Worm (Caenorhabditis elegans) whole organism, L2 larva: ENCODE data around the gene B0281.6.

Experiments
- C34F6.9 ChIP-seq: fragments of 150-350 bp; optimal IDR thresholded peaks from 2 replicates; lab custom pipeline; 2014; ENCODE audit warnings: missing biosample characterization, missing genetic modification characterization
- F13H6.1 ChIP-seq: sonication (generic microtip); optimal IDR thresholded peaks from 2 replicates; lab custom pipeline; 2016; ENCODE audit warnings: missing genetic modification characterization, missing compliant biosample characterization
- Y55F3AM.14 ChIP-seq: fragments of 200-800 bp; sonication (Bioruptor generic); optimal IDR thresholded peaks from 2 replicates; lab custom pipeline; 2018; ENCODE audit warnings: mild to moderate bottlenecking, missing genetic modification characterization, missing compliant biosample characterization
- aly-2 ChIP-seq: fragments of 150-350 bp; optimal IDR thresholded peaks from 2 replicates; lab custom pipeline; 2014; ENCODE audit warnings: missing biosample characterization, missing genetic modification characterization
- ama-1 ChIP-seq: fragments of 150-350 bp; optimal IDR thresholded peaks from 2 replicates; lab custom pipeline; 2018; ENCODE audit warnings: inconsistent platforms
- blmp-1 ChIP-seq: sonication (generic microtip); optimal IDR thresholded peaks from 2 replicates; lab custom pipeline; 2017; ENCODE audit warnings: missing genetic modification characterization, mild to moderate bottlenecking, missing compliant biosample characterization, antibody characterized with exemption, moderate library complexity; ENCODE audit not compliant: insufficient read depth
- ceh-82 ChIP-seq: fragments of 150-350 bp; optimal IDR thresholded peaks from 2 replicates; lab custom pipeline; 2014; ENCODE audit warnings: missing biosample characterization, missing genetic modification characterization
- crh-2 ChIP-seq: sonication (generic microtip); optimal IDR thresholded peaks from 2 replicates; lab custom pipeline; 2017; ENCODE audit warnings: missing biosample characterization, missing genetic modification characterization
- dmd-4 ChIP-seq: sonication (generic microtip); optimal IDR thresholded peaks from 2 replicates; lab custom pipeline; 2017; ENCODE audit warnings: missing biosample characterization, missing genetic modification characterization
- egl-27 ChIP-seq: sonication (generic microtip); optimal IDR thresholded peaks from 3 replicates; lab custom pipeline; 2017; ENCODE audit warnings: missing biosample characterization, missing genetic modification reagents, missing genetic modification characterization
- elt-3 ChIP-seq: sonication (generic microtip); optimal IDR thresholded peaks from 2 replicates; lab custom pipeline; 2017; ENCODE audit warnings: missing biosample characterization, missing genetic modification characterization
- fos-1 ChIP-seq: fragments of 150-350 bp; optimal IDR thresholded peaks from 2 replicates; lab custom pipeline; 2014; ENCODE audit warnings: missing biosample characterization, missing genetic modification characterization
- gmeb-1 ChIP-seq: fragments of 150-350 bp; optimal IDR thresholded peaks from 2 replicates; lab custom pipeline; 2014; ENCODE audit warnings: missing biosample characterization, missing genetic modification characterization
- lin-11 ChIP-seq: fragments of 150-350 bp; sonication (generic microtip); optimal IDR thresholded peaks from 2 replicates; lab custom pipeline; 2014; ENCODE audit warnings: missing biosample characterization, missing genetic modification characterization, inconsistent platforms, mixed read lengths
- lin-39 ChIP-seq: fragments of 150-350 bp; optimal IDR thresholded peaks from 2 replicates; lab custom pipeline; 2014; ENCODE audit warnings: missing biosample characterization, missing genetic modification reagents, missing genetic modification characterization
- lsy-2 ChIP-seq, 2 experiments: fragments of 150-350 bp in 1 of 2; sonication (generic microtip) in 1 of 2; optimal IDR thresholded peaks; 2 replicates each; lab custom pipeline; 2014 to 2017; ENCODE audit warnings: missing biosample characterization in 2 of 2, missing genetic modification characterization in 2 of 2
- mbf-1 ChIP-seq: sonication (generic microtip); optimal IDR thresholded peaks from 2 replicates; lab custom pipeline; 2017; ENCODE audit warnings: missing biosample characterization, missing genetic modification characterization
- mdl-1 ChIP-seq, 2 experiments: fragments of 150-350 bp in 1 of 2; sonication (generic microtip) in 1 of 2; optimal IDR thresholded peaks; 2 replicates each; lab custom pipeline; 2017; ENCODE audit warnings: missing biosample characterization in 2 of 2, missing genetic modification characterization in 2 of 2
- nhr-10 ChIP-seq: sonication (generic microtip); optimal IDR thresholded peaks from 2 replicates; lab custom pipeline; 2017; ENCODE audit warnings: missing biosample characterization, missing genetic modification characterization
- nhr-11 ChIP-seq: fragments of 150-350 bp; optimal IDR thresholded peaks from 2 replicates; lab custom pipeline; 2014; ENCODE audit warnings: missing biosample characterization, missing genetic modification characterization
- nhr-12 ChIP-seq: fragments of 150-350 bp; optimal IDR thresholded peaks from 2 replicates; lab custom pipeline; 2014; ENCODE audit warnings: missing biosample characterization, missing genetic modification characterization
- nhr-23 ChIP-seq: fragments of 150-350 bp; optimal IDR thresholded peaks from 2 replicates; lab custom pipeline; 2014; ENCODE audit warnings: missing biosample characterization, missing genetic modification reagents, missing genetic modification characterization
- nhr-25 ChIP-seq: fragments of 150-350 bp; sonication (generic microtip); optimal IDR thresholded peaks from 3 replicates; lab custom pipeline; 2014; ENCODE audit warnings: missing biosample characterization, missing genetic modification characterization
- sem-4 ChIP-seq: fragments of 150-350 bp; optimal IDR thresholded peaks from 2 replicates; lab custom pipeline; 2014; ENCODE audit warnings: missing biosample characterization, missing genetic modification reagents, missing genetic modification characterization
- sma-3 ChIP-seq: sonication (generic microtip); optimal IDR thresholded peaks from 2 replicates; lab custom pipeline; 2016; ENCODE audit warnings: missing genetic modification reagents, missing genetic modification characterization, missing compliant biosample characterization
- sma-9 ChIP-seq, 2 experiments: fragments of 150-350 bp in 1 of 2; sonication (generic microtip) in 1 of 2; optimal IDR thresholded peaks; 2 replicates each; lab custom pipeline; 2014 to 2016; ENCODE audit warnings: missing genetic modification characterization in 2 of 2, mild to moderate bottlenecking in 1 of 2, missing biosample characterization in 1 of 2, missing compliant biosample characterization in 1 of 2, missing genetic modification reagents in 1 of 2, moderate library complexity in 1 of 2
- snpc-4 ChIP-seq: fragments of 150-350 bp; optimal IDR thresholded peaks from 2 replicates; lab custom pipeline; 2014; ENCODE audit warnings: missing biosample characterization, missing genetic modification characterization
- unc-62 ChIP-seq: fragments of 150-350 bp; optimal IDR thresholded peaks from 2 replicates; lab custom pipeline; 2014; ENCODE audit warnings: missing biosample characterization, missing genetic modification reagents, missing genetic modification characterization
- zag-1 ChIP-seq: fragments of 150-350 bp; optimal IDR thresholded peaks from 2 replicates; lab custom pipeline; 2014; ENCODE audit warnings: missing biosample characterization, missing genetic modification characterization
- ztf-1 ChIP-seq: fragments of 200-800 bp; sonication (Bioruptor generic); conservative IDR thresholded peaks from 2 replicates; pipeline ENCODE4 v1.3.6; 2022; ENCODE audit warnings: missing genetic modification characterization, missing compliant biosample characterization
- ztf-4 ChIP-seq: fragments of 150-350 bp; optimal IDR thresholded peaks from 2 replicates; lab custom pipeline; 2014; ENCODE audit warnings: missing biosample characterization, missing genetic modification characterization

The B0281.6 gene

DNA sequence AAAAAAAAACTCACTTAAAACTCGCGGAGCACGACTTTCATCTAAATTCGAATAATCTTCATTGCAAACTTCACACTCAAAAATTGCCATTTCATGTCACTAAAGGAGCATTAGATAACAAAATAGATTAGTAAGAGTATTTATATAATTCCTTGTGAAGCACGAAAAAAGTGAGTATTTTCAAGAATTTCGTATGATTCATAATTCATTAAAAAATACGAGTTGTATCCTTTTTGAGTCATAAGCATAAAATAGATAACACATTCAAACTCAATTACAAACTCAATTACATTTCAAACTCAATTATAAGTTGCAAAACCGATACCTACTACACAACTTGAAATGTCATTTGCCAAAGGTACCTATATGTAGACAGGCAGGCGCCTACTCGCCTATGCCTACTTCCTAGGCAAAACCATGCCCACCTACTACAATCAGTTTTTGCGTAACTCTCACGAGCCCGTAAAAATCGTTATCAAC, 26.8 kb upstream of the B0281.6 start, which contains the start of the genes ZK1240.8 and ZK1240.1:
Gene ZK1240.8 (minus strand): TSS at position 101 of the 480 bp plus-strand sequence.
Gene ZK1240.1 (plus strand): TSS at position 430 of the 480 bp plus-strand sequence.
- TF ChIP-seq C34F6.9 (tag; lab: Kevin White, UChicago): no peak
- TF ChIP-seq ama-1: no peak
- no peak for TF ChIP-seq mdl-1 (tag; optimal IDR thresholded peaks at IDR 0.05; lab: Kevin White, UChicago)
- TF ChIP-seq nhr-23 (tag; lab: Kevin White, UChicago): no peak
- TF ChIP-seq ztf-1 (GFP tag; lab: Robert Waterston, UW): no peak
- no peak for TF ChIP-seq aly-2
- TF ChIP-seq nhr-12 (tag; lab: Kevin White, UChicago): no peak
- TF ChIP-seq sem-4: no peak
- TF ChIP-seq nhr-10 (tag; lab: Kevin White, UChicago): no peak

DNA sequence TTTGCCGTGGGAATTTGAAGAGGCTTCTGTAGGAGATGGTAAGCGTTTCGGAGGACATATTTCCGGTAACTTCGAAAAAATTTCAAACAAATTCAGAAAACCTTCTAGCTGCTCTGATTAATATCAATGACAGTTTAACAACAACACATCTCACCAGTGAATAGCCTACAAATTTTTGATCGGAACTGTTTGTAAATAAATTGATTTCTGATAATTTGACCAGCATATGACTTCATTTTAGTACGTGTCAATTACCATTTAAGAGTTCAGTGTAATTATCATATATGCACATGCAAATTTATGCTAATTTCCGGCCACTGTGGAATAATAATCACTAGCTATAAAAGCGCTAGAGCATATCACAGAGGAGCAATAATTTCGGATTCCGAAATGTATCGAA, 22.7 kb upstream of the B0281.6 start, which contains the start of gene ZK1240.11:
Gene ZK1240.11 (plus strand): TSS at position 301 of the 400 bp plus-strand sequence.
- TF ChIP-seq lin-11 (tag; lab: Kevin White, UChicago) (no peak), fos-1 (tag; lab: Kevin White, UChicago) (no peak), blmp-1 (tag; lab: Kevin White, UChicago) (no peak), nhr-25 (no peak), ztf-4 (tag; lab: Kevin White, UChicago) (no peak), unc-62 (GFP tag; lab: Kevin White, UChicago) (no peak), lin-39 (tag; lab: Kevin White, UChicago) (no peak), nhr-11 (tag; lab: Kevin White, UChicago) (no peak), aly-2 (no peak), zag-1 (tag; lab: Kevin White, UChicago) (no peak), dmd-4 (tag; lab: Kevin White, UChicago) (no peak), ztf-1 (GFP tag; lab: Robert Waterston, UW) (no peak), elt-3 (tag; lab: Kevin White, UChicago) (no peak), ceh-82 (tag; lab: Kevin White, UChicago) (no peak), nhr-12 (tag; lab: Kevin White, UChicago) (no peak), sma-3 (no peak), F13H6.1 (tag; lab: Kevin White, UChicago) (no peak), ama-1 (no peak), Y55F3AM.14 (GFP tag; lab: Kevin White, UChicago) (no peak)

DNA sequence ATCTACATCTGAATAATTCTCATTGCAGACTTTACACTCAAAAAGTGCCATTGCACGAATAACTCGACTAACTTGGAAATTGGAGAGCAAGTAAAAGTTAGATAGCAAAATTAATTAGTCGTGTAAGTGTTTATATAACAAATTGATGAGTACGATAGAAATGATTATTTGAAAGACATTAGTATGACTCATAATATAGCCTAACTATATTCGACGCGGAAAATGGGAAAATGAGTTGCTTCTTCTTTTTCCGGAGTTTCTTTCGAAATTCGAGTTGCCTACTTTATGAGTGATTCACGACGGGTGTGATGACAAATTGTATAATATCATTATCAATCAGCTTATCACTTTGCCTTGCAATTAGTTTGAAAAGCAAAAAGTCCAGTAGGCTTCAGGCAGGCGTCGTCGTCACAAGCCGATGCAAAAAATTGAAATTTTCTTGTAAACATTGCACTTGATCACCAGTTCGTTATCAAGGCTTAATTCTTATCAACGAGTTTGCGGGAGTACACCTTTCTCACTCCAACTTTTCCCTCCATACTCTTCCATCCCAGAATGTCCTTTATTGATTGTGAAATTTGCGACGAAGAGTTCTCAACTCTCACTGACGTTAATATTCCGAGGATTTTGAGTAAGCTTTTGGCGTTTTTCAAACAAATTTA, 20.8 kb upstream of the B0281.6 start, which contains the start of the genes ZK1240.6 and ZK1240.2:
Gene ZK1240.6 (minus strand): TSS at position 51 of the 662 bp plus-strand sequence.
Gene ZK1240.2 (plus strand): TSS at position 520 of the 662 bp plus-strand sequence.
- TF ChIP-seq mbf-1 (tag; lab: Kevin White, UChicago): no peak
- TF ChIP-seq ztf-4 (tag; lab: Kevin White, UChicago): no peak
- TF ChIP-seq snpc-4 (tag; lab: Kevin White, UChicago): no peak
- no peak for TF ChIP-seq gmeb-1 (tag; lab: Kevin White, UChicago)
- peak; percentile 21 for TF ChIP-seq sma-9 (GFP tag; optimal IDR thresholded peaks at IDR 0.05; lab: Kevin White, UChicago)
- TF ChIP-seq sma-9 (tag; optimal IDR thresholded peaks at IDR 0.05; lab: Kevin White, UChicago): no peak
- no peak for TF ChIP-seq lsy-2 (tag; optimal IDR thresholded peaks at IDR 0.05; lab: Kevin White, UChicago)
- no peak for TF ChIP-seq nhr-23 (tag; lab: Kevin White, UChicago)
- no peak for TF ChIP-seq C34F6.9 (tag; lab: Kevin White, UChicago)
- peak; percentile 76 for TF ChIP-seq fos-1 (tag; lab: Kevin White, UChicago)
- no peak for TF ChIP-seq crh-2 (tag; lab: Kevin White, UChicago)
- TF ChIP-seq egl-27 (tag; lab: Kevin White, UChicago): no peak
- TF ChIP-seq ceh-82 (tag; lab: Kevin White, UChicago): no peak

DNA sequence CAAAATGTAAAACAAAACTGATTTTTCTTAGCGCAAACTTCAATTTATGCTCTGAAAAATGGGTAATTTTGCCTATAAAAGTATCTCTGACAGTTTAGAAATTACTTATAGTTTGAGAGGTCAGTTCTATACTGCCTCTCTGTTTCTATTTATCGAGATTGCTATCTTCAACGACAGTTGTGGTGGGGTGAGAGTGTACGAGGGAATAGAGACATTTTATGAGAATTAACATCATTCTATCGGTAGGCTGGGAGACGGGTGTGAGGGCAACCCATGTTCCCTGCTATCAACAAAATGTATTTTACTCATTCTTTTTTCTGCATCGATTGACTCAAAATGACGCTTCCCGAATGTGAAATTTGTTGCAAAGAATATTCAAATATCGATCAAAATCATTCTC, 17.9 kb upstream of the B0281.6 start, which contains the start of gene ZK1240.3:
Gene ZK1240.3 (plus strand): TSS at position 238 of the 400 bp plus-strand sequence.
- peak; percentile 87 for TF ChIP-seq fos-1 (tag; lab: Kevin White, UChicago)
- no peak for TF ChIP-seq ztf-4 (tag; lab: Kevin White, UChicago)
- TF ChIP-seq nhr-11 (tag; lab: Kevin White, UChicago): no peak
- TF ChIP-seq lin-39 (tag; lab: Kevin White, UChicago): no peak
